Fruit fly (Drosophila melanogaster) whole organism, prepupa: Measurements from ENCODE around the gene Ucp4C.

Experiments
- CG16779 ChIP-seq: fragments of 200-800 bp; sonication (Bioruptor generic); optimal IDR thresholded peaks from 3 replicates; lab custom pipeline; 2017; ENCODE audit warnings: missing biosample characterization, mild to moderate bottlenecking, missing genetic modification characterization
- CG3032 ChIP-seq: fragments of 200-800 bp; optimal IDR thresholded peaks from 2 replicates; lab custom pipeline; 2019; ENCODE audit warnings: missing biosample characterization, mild to moderate bottlenecking, missing genetic modification characterization, moderate library complexity
- CG6163 ChIP-seq: fragments of 200-800 bp; sonication (Bioruptor generic); IDR thresholded peaks from 3 replicates; pipeline ENCODE4 v1.3.6; 2022; ENCODE audit warnings: missing biosample characterization, missing genetic modification characterization
- CG6792 ChIP-seq: fragments of 200-800 bp; sonication (Bioruptor generic); optimal IDR thresholded peaks from 3 replicates; lab custom pipeline; 2016; ENCODE audit warnings: missing biosample characterization, missing genetic modification characterization
- Eip75B ChIP-seq: fragments of 200-800 bp; sonication (Bioruptor generic); optimal IDR thresholded peaks from 3 replicates; lab custom pipeline; 2016; ENCODE audit warnings: missing biosample characterization, missing genetic modification characterization
- Ets96B ChIP-seq: fragments of 200-800 bp; optimal IDR thresholded peaks from 2 replicates; lab custom pipeline; 2019; ENCODE audit warnings: missing biosample characterization, mild to moderate bottlenecking, missing genetic modification characterization, moderate library complexity
- Gug ChIP-seq: fragments of 200-800 bp; sonication (Bioruptor generic); IDR thresholded peaks from 2 replicates; pipeline ENCODE4 v1.3.6; 2022; ENCODE audit warnings: missing biosample characterization, missing genetic modification characterization
- Lpt ChIP-seq: fragments of 200-800 bp; sonication (Bioruptor generic); optimal IDR thresholded peaks from 3 replicates; lab custom pipeline; 2016; ENCODE audit warnings: missing biosample characterization, missing genetic modification characterization
- Sox14 ChIP-seq: fragments of 200-800 bp; sonication (Bioruptor generic); optimal IDR thresholded peaks from 3 replicates; lab custom pipeline; 2016; ENCODE audit warnings: missing biosample characterization, missing genetic modification characterization
- esn ChIP-seq: fragments of 200-800 bp; sonication (Bioruptor generic); optimal IDR thresholded peaks from 2 replicates; lab custom pipeline; 2016; ENCODE audit warnings: missing biosample characterization, mild to moderate bottlenecking, missing genetic modification characterization, moderate library complexity
- vri ChIP-seq: fragments of 200-800 bp; sonication (Bioruptor generic); optimal IDR thresholded peaks from 3 replicates; lab custom pipeline; 2016; ENCODE audit warnings: missing biosample characterization, mild to moderate bottlenecking, missing genetic modification characterization

- TF ChIP-seq Lpt (GFP tag; lab: Kevin White, UChicago) = no peak
- no peak for TF ChIP-seq vri (GFP tag; lab: Kevin White, UChicago)
- TF ChIP-seq Eip75B (GFP tag; lab: Kevin White, UChicago) = no peak
- no peak for TF ChIP-seq Gug (GFP tag; lab: Robert Waterston, UW)
- no peak for TF ChIP-seq Sox14 (GFP tag; lab: Kevin White, UChicago)
- TF ChIP-seq esn (GFP tag; lab: Kevin White, UChicago) = no peak
- no peak for TF ChIP-seq CG3032 (tag; lab: Kevin White, UChicago)
- no peak for TF ChIP-seq CG6163 (GFP tag; lab: Robert Waterston, UW)
- no peak for TF ChIP-seq Ets96B (tag; lab: Kevin White, UChicago)
- no peak for TF ChIP-seq CG6792 (GFP tag; lab: Kevin White, UChicago)
- no peak for TF ChIP-seq CG16779 (tag; lab: Kevin White, UChicago)
These were observed 7.2 kb downstream of the Ucp4C start for dm6 chr2L:5975601-5976000.
